Worm (Caenorhabditis elegans) whole organism, midembryonic: ENCODE data around the gene F32D8.5.

ENCODE experiments used
- flt-1 ChIP-seq: fragments of 200-800 bp; sonication (Bioruptor generic); IDR thresholded peaks from 2 replicates; pipeline ENCODE4 v1.3.6; 2022; ENCODE audit warnings: missing genetic modification characterization, missing compliant biosample characterization
- klf-2 ChIP-seq: fragments of 200-800 bp; sonication (Bioruptor generic); conservative IDR thresholded peaks from 2 replicates; pipeline ENCODE4 v1.3.6; 2022; ENCODE audit warnings: missing genetic modification reagents, missing genetic modification characterization, missing compliant biosample characterization
- med-1 ChIP-seq: sonication (generic microtip); optimal IDR thresholded peaks from 2 replicates; lab custom pipeline; 2017; ENCODE audit warnings: missing genetic modification characterization, mild to moderate bottlenecking, missing compliant biosample characterization, antibody characterized with exemption, missing genetic modification reagents; ENCODE audit not compliant: insufficient read depth
- ref-1 ChIP-seq: fragments of 200-800 bp; sonication (Bioruptor generic); conservative IDR thresholded peaks from 2 replicates; pipeline ENCODE4 v1.3.6; 2022; ENCODE audit warnings: missing genetic modification reagents, missing genetic modification characterization, missing compliant biosample characterization
- tab-1 ChIP-seq: fragments of 200-800 bp; sonication (Bioruptor generic); IDR thresholded peaks from 2 replicates; pipeline ENCODE4 v1.3.6; 2022; ENCODE audit warnings: missing genetic modification characterization, missing compliant biosample characterization
- ztf-23 ChIP-seq: fragments of 200-800 bp; sonication (Bioruptor generic); IDR thresholded peaks from 2 replicates; pipeline ENCODE4 v1.3.6; 2022; ENCODE audit warnings: missing genetic modification reagents, missing genetic modification characterization, missing compliant biosample characterization
- ztf-29 ChIP-seq: fragments of 200-800 bp; sonication (Bioruptor generic); IDR thresholded peaks from 2 replicates; pipeline ENCODE4 v1.3.6; 2022; ENCODE audit warnings: missing genetic modification reagents, missing genetic modification characterization, missing compliant biosample characterization

DNA sequence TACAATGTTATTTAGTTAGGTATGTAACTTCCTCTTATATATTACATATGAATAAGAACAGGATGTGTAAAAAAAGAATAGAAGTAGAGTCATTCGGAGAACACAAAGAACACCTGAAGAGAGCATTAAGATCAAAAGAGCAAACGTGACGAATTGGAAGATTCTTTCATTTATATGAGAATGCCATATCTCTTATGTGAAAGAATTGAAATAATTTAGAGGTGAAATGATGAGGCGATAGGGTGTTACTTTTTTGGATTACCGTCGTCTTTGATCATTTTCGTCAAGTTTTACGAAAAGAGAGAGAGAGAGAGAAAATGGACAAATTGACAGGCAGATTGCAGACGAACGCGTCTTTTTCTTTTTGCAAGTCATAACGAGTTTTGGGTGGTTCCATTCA lies 18.1 kb upstream of the F32D8.5 start:
- TF ChIP-seq ztf-23 (no peak), ztf-29 (no peak), flt-1 (no peak), med-1 (GFP tag; lab: Kevin White, UChicago) (no peak), tab-1 (GFP tag; lab: Robert Waterston, UW) (no peak), klf-2 (no peak), ref-1 (GFP tag; lab: Robert Waterston, UW) (no peak)
